Fruit fly (Drosophila melanogaster): Measurements from ENCODE around the gene pum.

Gene pum

DNA sequence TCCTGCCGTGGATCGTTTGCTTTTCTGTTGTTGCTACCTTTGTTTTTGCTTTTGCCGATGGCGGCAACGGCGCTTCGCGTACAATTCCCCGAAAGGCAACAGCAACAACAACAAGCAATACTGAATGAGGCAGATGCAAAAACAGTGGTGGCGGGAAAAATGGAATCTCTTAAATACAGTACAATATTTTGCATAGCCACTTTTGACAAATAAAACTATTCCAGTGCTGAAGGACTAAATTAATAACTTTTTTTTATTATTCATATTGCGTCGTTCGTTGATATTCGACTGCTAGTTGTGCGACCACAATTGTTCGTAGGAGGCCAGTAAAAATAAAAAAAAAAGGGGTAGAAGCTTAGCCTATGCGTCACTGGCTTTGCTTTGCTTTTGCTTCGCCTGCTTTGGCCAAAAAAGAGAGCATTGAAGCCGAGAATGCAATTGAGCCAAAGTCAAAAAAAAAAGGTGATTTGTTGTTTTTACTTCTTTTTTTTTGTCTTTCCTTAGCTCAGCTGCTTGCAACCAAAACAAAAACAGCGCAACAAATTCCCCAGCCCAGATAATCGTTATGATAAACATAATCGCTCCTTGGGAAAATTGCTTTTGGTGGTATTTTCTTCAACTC lies 205.6 kb downstream of the pum start (continued):
- TF ChIP-seq CTCF (GFP tag; optimal IDR thresholded peaks at IDR 0.05) (peak; percentile 40), Doc3 (GFP tag; IDR thresholded peaks at IDR 0.05; ENCODE audit: partially characterized antibody) (no peak), rib (GFP tag; IDR thresholded peaks at IDR 0.05) (peak; percentile 50; the same call in 1 of the 2 replicates), chinmo (GFP tag; IDR thresholded peaks at IDR 0.05; ENCODE audit: partially characterized antibody) (no peak), CG33557 (GFP tag; optimal IDR thresholded peaks at IDR 0.05) (no peak), tll (GFP tag; optimal IDR thresholded peaks at IDR 0.05) (no peak), CG31365 (tag; optimal IDR thresholded peaks at IDR 0.05) (peak; percentile 66), sim (GFP tag; IDR thresholded peaks at IDR 0.05) (no peak), CG18619 (GFP tag; optimal IDR thresholded peaks at IDR 0.05) (peak; percentile 81), Dek (tag; optimal IDR thresholded peaks at IDR 0.05) (peak; percentile 85), gce (GFP tag; IDR thresholded peaks at IDR 0.05) (peak; percentile 89; the same call in 2 of the 3 replicates), CG1832 (GFP tag; optimal IDR thresholded peaks at IDR 0.05) (no peak), Xrp1 (GFP tag; IDR thresholded peaks at IDR 0.05) (peak; percentile 91), CG10959 (GFP tag; IDR thresholded peaks at IDR 0.05) (peak; percentile 75), Pdp1 (GFP tag; optimal IDR thresholded peaks at IDR 0.05) (peak; percentile 63 to 83), CG4404 (GFP tag; IDR thresholded peaks at IDR 0.05) (peak; percentile 69), Bteb2 (GFP tag; optimal IDR thresholded peaks at IDR 0.05) (peak; percentile 79), vnd (GFP tag; IDR thresholded peaks at IDR 0.05; ENCODE audit: partially characterized antibody) (no peak), dm (GFP tag; optimal IDR thresholded peaks at IDR 0.05) (peak; percentile 58), CG17612 (GFP tag; IDR thresholded peaks at IDR 0.05) (no peak), CG6689 (GFP tag; IDR thresholded peaks at IDR 0.05) (peak; percentile 89), CG10321 (GFP tag; IDR thresholded peaks at IDR 0.05) (peak; percentile 60; the same call in 1 of the 2 replicates), CG15011 (GFP tag; optimal IDR thresholded peaks at IDR 0.05) (peak; percentile 76), CG10209 (GFP tag; optimal IDR thresholded peaks at IDR 0.05) (peak; percentile 85), CG13296 (GFP tag; optimal IDR thresholded peaks at IDR 0.05) (peak; percentile 80), CG14710 (tag; optimal IDR thresholded peaks at IDR 0.05) (peak; percentile 70), CG11398 (GFP tag; optimal IDR thresholded peaks at IDR 0.05) (peak; percentile 71), z (GFP tag; IDR thresholded peaks at IDR 0.05) (no peak), lab (GFP tag; optimal IDR thresholded peaks at IDR 0.05) (peak; percentile 95), CG18262 (tag; optimal IDR thresholded peaks at IDR 0.05) (peak; percentile 84), Ravus (GFP tag; IDR thresholded peaks at IDR 0.05) (peak; percentile 55), ewg (GFP tag; optimal IDR thresholded peaks at IDR 0.05) (peak; percentile 86), HLH54F (GFP tag; optimal IDR thresholded peaks at IDR 0.05) (peak; percentile 84), ham (GFP tag; IDR thresholded peaks at IDR 0.05) (no peak), CG10267 (tag; optimal IDR thresholded peaks at IDR 0.05) (peak; percentile 79), Fer1 (GFP tag; optimal IDR thresholded peaks at IDR 0.05) (peak; percentile 85), crp (GFP tag; optimal IDR thresholded peaks at IDR 0.05) (peak; percentile 13 to 41), CG7786 (GFP tag; optimal IDR thresholded peaks at IDR 0.05) (peak; percentile 73), jigr1 (GFP tag; IDR thresholded peaks at IDR 0.05) (peak; percentile 66; the same call in 1 of the 3 replicates), Antp (GFP tag; optimal IDR thresholded peaks at IDR 0.05) (peak; percentile 79), unpg (GFP tag; optimal IDR thresholded peaks at IDR 0.05) (peak; percentile 91), Neu2 (GFP tag; optimal IDR thresholded peaks at IDR 0.05; ENCODE audit: borderline replicate concordance) (no peak), CG11093 (GFP tag; IDR thresholded peaks at IDR 0.05) (peak; percentile 89), klu (GFP tag; IDR thresholded peaks at IDR 0.05) (peak; percentile 29; the same call in 1 of the 2 replicates), Ada2b (GFP tag; IDR thresholded peaks at IDR 0.05) (peak; percentile 89), nmo (GFP tag; optimal IDR thresholded peaks at IDR 0.05) (peak; percentile 82), CG3163 (GFP tag; optimal IDR thresholded peaks at IDR 0.05) (peak; percentile 54), mld (GFP tag; IDR thresholded peaks at IDR 0.05; ENCODE audit: partially characterized antibody) (no peak), CG13775 (GFP tag; optimal IDR thresholded peaks at IDR 0.05) (peak; percentile 78)
